Worm (Caenorhabditis elegans) whole organism, L4 larva: ENCODE measurements around the gene letm-1.

ENCODE experiments used
- F26F4.8 ChIP-seq: fragments of 200-800 bp; sonication (Bioruptor generic); conservative IDR thresholded peaks from 2 replicates; pipeline ENCODE4 v1.3.6; 2022; ENCODE audit warnings: missing genetic modification characterization, missing compliant biosample characterization
- F49E8.2 ChIP-seq: sonication (generic microtip); optimal IDR thresholded peaks from 2 replicates; lab custom pipeline; 2016; ENCODE audit warnings: missing compliant biosample characterization, mild to moderate bottlenecking, missing genetic modification characterization, borderline replicate concordance
- R02D3.7 ChIP-seq: fragments of 150-350 bp; sonication (generic microtip); optimal IDR thresholded peaks from 3 replicates; lab custom pipeline; 2014; ENCODE audit warnings: missing biosample characterization, missing genetic modification characterization
- aha-1 ChIP-seq: fragments of 150-350 bp; peaks from one replicate; lab custom pipeline; 2014; ENCODE audit warnings: missing biosample characterization, missing genetic modification characterization
- arid-1 ChIP-seq: fragments of 200-800 bp; sonication (Bioruptor generic); conservative IDR thresholded peaks from 2 replicates; pipeline ENCODE4 v1.3.6; 2022; ENCODE audit warnings: missing genetic modification reagents, missing genetic modification characterization, missing compliant biosample characterization
- ces-1 ChIP-seq: fragments of 150-350 bp; sonication (generic microtip); optimal IDR thresholded peaks from 4 replicates; lab custom pipeline; 2014; ENCODE audit warnings: missing biosample characterization, missing genetic modification reagents, missing genetic modification characterization
- cey-2 ChIP-seq: sonication (generic microtip); optimal IDR thresholded peaks from 3 replicates; lab custom pipeline; 2017; ENCODE audit warnings: missing genetic modification characterization, mild to moderate bottlenecking, missing compliant biosample characterization, antibody characterized with exemption, borderline replicate concordance; ENCODE audit not compliant: insufficient read depth
- ctbp-1 ChIP-seq: fragments of 200-800 bp; sonication (Bioruptor generic); IDR thresholded peaks from 2 replicates; pipeline ENCODE4 v1.3.6; 2022; ENCODE audit warnings: missing genetic modification reagents, missing genetic modification characterization, missing compliant biosample characterization
- daf-19 ChIP-seq: fragments of 200-800 bp; sonication (Bioruptor generic); conservative IDR thresholded peaks from 2 replicates; pipeline ENCODE4 v1.3.6; 2022; ENCODE audit warnings: missing genetic modification characterization, missing compliant biosample characterization
- duxl-1 ChIP-seq: sonication (generic microtip); optimal IDR thresholded peaks from 2 replicates; lab custom pipeline; 2016; ENCODE audit warnings: mild to moderate bottlenecking, missing genetic modification characterization, moderate library complexity, missing compliant biosample characterization; ENCODE audit not compliant: poor library complexity
- egl-43 ChIP-seq: fragments of 200-800 bp; sonication (Bioruptor generic); IDR thresholded peaks from 2 replicates; pipeline ENCODE4 v1.3.6; 2022; ENCODE audit warnings: missing genetic modification reagents, missing genetic modification characterization, missing compliant biosample characterization
- fkh-10 ChIP-seq: fragments of 150-350 bp; optimal IDR thresholded peaks from 2 replicates; lab custom pipeline; 2014; ENCODE audit warnings: missing biosample characterization, missing genetic modification reagents, missing genetic modification characterization
- hlh-11 ChIP-seq: fragments of 200-800 bp; sonication (Bioruptor generic); optimal IDR thresholded peaks from 2 replicates; lab custom pipeline; 2018; ENCODE audit warnings: mild to moderate bottlenecking, missing genetic modification characterization, missing compliant biosample characterization
- jun-1 ChIP-seq: fragments of 150-350 bp; optimal IDR thresholded peaks from 2 replicates; lab custom pipeline; 2014; ENCODE audit warnings: missing biosample characterization, missing genetic modification reagents, missing genetic modification characterization
- lin-15B ChIP-seq: fragments of 150-350 bp; sonication (generic microtip); optimal IDR thresholded peaks from 3 replicates; lab custom pipeline; 2014; ENCODE audit warnings: missing biosample characterization, missing genetic modification characterization
- lin-38 ChIP-seq: fragments of 200-800 bp; sonication (Bioruptor generic); IDR thresholded peaks from 2 replicates; pipeline ENCODE4 v1.3.6; 2022; ENCODE audit warnings: missing genetic modification reagents, missing genetic modification characterization, missing compliant biosample characterization
- madf-9 ChIP-seq: fragments of 200-800 bp; sonication (Bioruptor generic); conservative IDR thresholded peaks from 2 replicates; pipeline ENCODE4 v1.3.6; 2022; ENCODE audit warnings: missing genetic modification reagents, missing genetic modification characterization, missing compliant biosample characterization
- nhr-11 ChIP-seq: fragments of 150-350 bp; optimal IDR thresholded peaks from 2 replicates; lab custom pipeline; 2014; ENCODE audit warnings: missing biosample characterization, missing genetic modification characterization
- nhr-25 ChIP-seq: sonication (generic microtip); optimal IDR thresholded peaks from 2 replicates; lab custom pipeline; 2017; ENCODE audit warnings: missing genetic modification characterization, mild to moderate bottlenecking, missing compliant biosample characterization, antibody characterized with exemption, moderate library complexity, borderline replicate concordance; ENCODE audit not compliant: insufficient read depth
- nhr-6 ChIP-seq: fragments of 150-350 bp; optimal IDR thresholded peaks from 2 replicates; lab custom pipeline; 2014; ENCODE audit warnings: missing biosample characterization, missing genetic modification characterization
- nhr-76 ChIP-seq: fragments of 150-350 bp; optimal IDR thresholded peaks from 2 replicates; lab custom pipeline; 2014; ENCODE audit warnings: missing biosample characterization, missing genetic modification characterization
- pha-4 ChIP-seq, 2 experiments: fragments of 150-350 bp in 1 of 2; fragments of 200-800 bp in 1 of 2; sonication (Bioruptor generic) in 1 of 2; IDR thresholded peaks in 1 of 2; optimal IDR thresholded peaks in 1 of 2; 2 replicates each; pipeline versions ENCODE4 v1.3.6 to Lab custom; 2014 to 2022; ENCODE audit warnings: missing genetic modification characterization in 2 of 2, missing genetic modification reagents in 2 of 2, missing biosample characterization in 1 of 2, missing compliant biosample characterization in 1 of 2
- saeg-2 ChIP-seq: fragments of 200-800 bp; sonication (Bioruptor generic); IDR thresholded peaks from 2 replicates; pipeline ENCODE4 v1.3.6; 2022; ENCODE audit warnings: missing genetic modification reagents, missing genetic modification characterization, missing compliant biosample characterization
- set-16 ChIP-seq: fragments of 200-800 bp; sonication (Bioruptor generic); IDR thresholded peaks from 2 replicates; pipeline ENCODE4 v1.3.6; 2022; ENCODE audit warnings: missing genetic modification reagents, missing genetic modification characterization, missing compliant biosample characterization
- spr-1 ChIP-seq: sonication (generic microtip); optimal IDR thresholded peaks from 2 replicates; lab custom pipeline; 2016; ENCODE audit warnings: mild to moderate bottlenecking, missing genetic modification characterization, missing compliant biosample characterization
- tag-97 ChIP-seq: fragments of 200-800 bp; sonication (Bioruptor generic); IDR thresholded peaks from 2 replicates; pipeline ENCODE4 v1.3.6; 2022; ENCODE audit warnings: missing genetic modification characterization, missing compliant biosample characterization
- unc-130 ChIP-seq: sonication (generic microtip); optimal IDR thresholded peaks from 2 replicates; lab custom pipeline; 2016; ENCODE audit warnings: missing genetic modification reagents, missing genetic modification characterization, missing compliant biosample characterization
- unc-62 ChIP-seq, 3 experiments: fragments of 150-350 bp in 1 of 3; sonication (generic microtip); optimal IDR thresholded peaks in 2 of 3; peaks in 1 of 3; 1 replicate in 1 of 3; 2 replicates in 2 of 3; lab custom pipeline; 2014 to 2017; ENCODE audit warnings: missing biosample characterization in 3 of 3, missing genetic modification characterization in 3 of 3, missing genetic modification reagents in 3 of 3, missing genotype in 1 of 3
- zag-1 ChIP-seq: fragments of 150-350 bp; optimal IDR thresholded peaks from 2 replicates; lab custom pipeline; 2014; ENCODE audit warnings: missing biosample characterization, missing genetic modification characterization
- zfp-3 ChIP-seq: fragments of 200-800 bp; sonication (Bioruptor generic); conservative IDR thresholded peaks from 2 replicates; pipeline ENCODE4 v1.3.6; 2022; ENCODE audit warnings: missing genetic modification reagents, missing genetic modification characterization, missing compliant biosample characterization
- zip-2 ChIP-seq: fragments of 150-350 bp; optimal IDR thresholded peaks from 2 replicates; lab custom pipeline; 2014; ENCODE audit warnings: missing biosample characterization, missing genetic modification characterization

The letm-1 gene

DNA sequence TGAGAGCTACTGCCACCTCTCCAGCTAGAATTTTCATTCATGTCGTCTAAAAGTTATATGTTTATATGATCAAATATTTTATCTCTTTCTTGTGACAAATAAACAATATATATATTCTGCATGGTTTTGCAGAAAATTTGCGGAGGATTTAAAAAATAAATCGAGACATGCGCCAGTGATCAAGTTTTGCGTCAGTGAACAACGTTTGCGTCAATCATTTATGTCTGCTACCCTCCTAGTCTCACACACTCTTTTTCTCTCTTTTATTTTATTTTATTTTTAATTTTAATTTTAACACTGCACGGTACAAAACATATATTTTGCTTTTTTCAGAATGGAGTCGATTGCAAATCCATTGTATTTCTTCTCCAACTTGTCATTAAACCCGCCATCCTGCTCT, 17.5 kb downstream of the letm-1 start, which contains the start of the genes tag-65 and ccz-1 (continued):
- TF ChIP-seq pha-4 (GFP tag; IDR thresholded peaks at IDR 0.05; lab: Robert Waterston, UW) (peak; percentile 71), pha-4 (tag; optimal IDR thresholded peaks at IDR 0.05; lab: Kevin White, UChicago) (no peak)

DNA sequence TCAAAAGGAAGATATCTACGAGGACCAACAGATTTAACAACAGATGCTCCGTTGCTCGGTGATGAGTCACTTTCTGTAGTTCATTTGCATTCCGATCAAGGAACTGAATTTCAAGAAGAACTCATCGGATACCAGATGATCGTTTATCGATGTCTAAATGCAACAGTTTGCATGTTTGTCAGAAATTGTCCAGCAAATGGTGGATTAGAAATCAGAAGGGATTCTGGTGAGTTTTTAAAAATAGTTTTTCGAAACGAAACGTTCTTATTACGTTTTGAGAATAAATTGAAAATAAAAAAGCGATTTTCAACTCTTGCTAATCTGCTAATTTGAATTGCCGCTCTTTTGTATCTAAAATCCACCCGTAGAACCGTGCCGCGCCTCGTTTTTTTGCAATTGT, 18.8 kb downstream of the letm-1 start:
- peak; percentile 96 for TF ChIP-seq aha-1 (tag; lab: Kevin White, UChicago)
- TF ChIP-seq saeg-2 (GFP tag; lab: Robert Waterston, UW) = no peak
- no peak for TF ChIP-seq egl-43

DNA sequence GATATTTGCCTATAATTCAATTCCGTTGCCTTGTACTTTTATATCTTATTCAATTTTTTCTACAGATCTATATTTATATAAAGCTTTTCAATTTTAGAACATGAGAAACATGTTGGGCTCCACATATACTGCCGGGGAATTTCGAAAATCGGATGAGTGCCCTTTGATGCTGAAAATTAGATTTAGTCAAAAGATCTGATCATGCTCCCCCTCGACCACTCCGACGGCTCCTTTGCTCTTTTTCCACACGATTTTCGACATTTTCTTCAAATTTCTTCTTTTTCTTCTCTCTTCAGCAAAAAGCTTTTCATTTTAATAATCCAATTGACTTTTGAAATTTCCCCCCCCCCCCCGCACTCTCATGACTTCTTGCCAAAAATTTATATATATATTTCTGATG, 20.4 kb downstream of the letm-1 start:
- TF ChIP-seq cey-2 (tag; lab: Kevin White, UChicago) = no peak
- peak; percentile 53 for TF ChIP-seq fkh-10 (GFP tag; lab: Kevin White, UChicago)
- TF ChIP-seq F26F4.8 (GFP tag; lab: Robert Waterston, UW) = no peak
- no peak for TF ChIP-seq daf-19
- TF ChIP-seq F49E8.2 = no peak
- no peak for TF ChIP-seq set-16 (GFP tag; lab: Robert Waterston, UW)
- TF ChIP-seq lin-38 = 0 out of 2 replicates have a peak, but pooled peaks have one; percentile 23
- no peak for TF ChIP-seq zag-1 (tag; lab: Kevin White, UChicago)
- TF ChIP-seq ctbp-1 (GFP tag; lab: Robert Waterston, UW) = 0 out of 2 replicates have a peak, but pooled peaks have one; percentile 10
- TF ChIP-seq zfp-3 (GFP tag; lab: Robert Waterston, UW) = no peak
- no peak for TF ChIP-seq nhr-6 (tag; lab: Kevin White, UChicago)
- TF ChIP-seq nhr-11 = no peak
- no peak for TF ChIP-seq aha-1 (tag; lab: Kevin White, UChicago)
- TF ChIP-seq R02D3.7 (tag; lab: Kevin White, UChicago) = no peak
- TF ChIP-seq lin-15B (tag; lab: Kevin White, UChicago) = no peak
- TF ChIP-seq ces-1 = peak; percentile 54
- no peak for TF ChIP-seq arid-1 (GFP tag; lab: Robert Waterston, UW)
- no peak for TF ChIP-seq hlh-11 (tag; lab: Kevin White, UChicago)
- no peak for TF ChIP-seq spr-1 (tag; lab: Kevin White, UChicago)

DNA sequence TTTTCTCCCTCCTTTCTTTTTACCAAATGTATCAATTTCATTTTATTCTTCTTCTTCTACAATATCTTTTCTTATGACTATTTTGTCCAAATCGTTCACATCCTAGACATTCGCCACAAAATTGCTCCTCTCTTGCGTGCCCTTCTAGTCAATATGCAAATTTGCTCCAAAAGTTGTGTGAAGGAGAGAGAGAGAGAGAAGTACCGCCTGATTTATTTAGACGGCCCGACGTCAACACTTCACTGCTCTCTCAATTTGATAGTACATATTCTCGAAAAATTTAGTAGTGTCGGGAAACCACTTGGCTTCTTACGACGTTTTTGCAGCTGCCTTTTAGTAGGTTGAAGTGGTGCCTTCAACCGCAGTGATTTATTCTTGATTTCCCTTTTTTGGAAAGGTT, 25.5 kb downstream of the letm-1 start:
- TF ChIP-seq zip-2 (tag; lab: Kevin White, UChicago) = no peak

DNA sequence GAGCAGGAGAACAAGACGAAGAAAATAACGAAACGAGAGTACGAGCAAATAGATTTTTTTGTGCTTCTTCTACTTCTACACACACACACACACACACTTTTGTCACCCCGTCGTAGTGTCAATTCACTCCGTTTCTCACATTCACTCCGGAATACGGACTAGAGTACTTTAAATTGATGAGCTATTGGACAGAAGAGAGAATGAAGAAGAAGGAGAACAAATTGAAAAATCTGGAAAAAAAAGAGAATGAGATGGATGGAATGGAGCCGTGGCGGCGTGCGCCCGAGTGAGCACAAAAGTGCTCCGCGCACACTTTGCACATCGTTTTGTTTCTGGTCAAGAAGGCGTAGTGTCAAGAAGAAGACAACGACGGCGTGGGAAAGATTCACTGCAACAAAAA, 26.4 kb downstream of the letm-1 start:
- peak in 1 of 2 experiments; percentile 92 for TF ChIP-seq unc-62 (GFP tag; optimal IDR thresholded peaks at IDR 0.05 in 1 of 2; lab: Kevin White, UChicago)
- no peak for TF ChIP-seq unc-62 (tag; optimal IDR thresholded peaks at IDR 0.05; lab: Kevin White, UChicago)
- TF ChIP-seq nhr-25 (tag; lab: Kevin White, UChicago) = no peak
- TF ChIP-seq aha-1 (tag; lab: Kevin White, UChicago) = peak; percentile 69

DNA sequence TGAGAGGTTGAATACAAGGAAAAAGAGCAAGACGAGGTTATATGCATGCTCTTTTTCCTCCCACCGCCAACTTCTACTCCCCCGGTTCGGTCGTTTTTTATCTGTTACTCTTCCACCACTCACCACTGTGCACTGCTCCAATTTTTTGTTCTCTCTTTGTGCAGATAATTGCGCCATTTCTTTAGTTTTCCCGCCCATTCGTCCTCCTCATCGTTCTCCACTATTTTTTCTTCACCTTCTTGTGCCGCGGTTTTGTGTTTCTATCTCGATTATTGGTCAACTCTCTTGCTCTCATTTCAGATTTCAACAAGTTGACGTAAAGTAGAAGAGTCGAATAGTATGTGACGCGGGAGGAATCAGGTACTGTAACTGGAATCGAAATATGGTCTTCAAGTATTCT, 28.5 kb downstream of the letm-1 start, which contains the start of gene T01D3.1:
T01D3.1 (plus strand) TSS at position 301 of the 400 bp plus-strand sequence.
- TF ChIP-seq unc-130 (no peak), nhr-76 (tag; lab: Kevin White, UChicago) (no peak), duxl-1 (no peak), unc-62 (GFP tag; optimal IDR thresholded peaks at IDR 0.05 in 1 of 2; lab: Kevin White, UChicago) (peak in 1 of 2 experiments; percentile 58), unc-62 (tag; optimal IDR thresholded peaks at IDR 0.05; lab: Kevin White, UChicago) (no peak), jun-1 (tag; lab: Kevin White, UChicago) (no peak), madf-9 (GFP tag; lab: Robert Waterston, UW) (no peak), tag-97 (no peak)
